Worm (Caenorhabditis elegans): ENCODE results near the gene K02F3.12.

K02F3.12 gene

ce11 chrIII:844577-844976 lies 11.8 kb upstream of the K02F3.12 start:
- no peak for TF ChIP-seq unc-62 (GFP tag; optimal IDR thresholded peaks at IDR 0.05)

- TF ChIP-seq unc-62 (GFP tag; optimal IDR thresholded peaks at IDR 0.05) = no peak
Measured at ce11 chrIII:845485-845884, 10.9 kb upstream of the K02F3.12 start, which contains the start of gene K02F3.2. TSS of gene K02F3.2 (plus strand) at chrIII:845841.

DNA sequence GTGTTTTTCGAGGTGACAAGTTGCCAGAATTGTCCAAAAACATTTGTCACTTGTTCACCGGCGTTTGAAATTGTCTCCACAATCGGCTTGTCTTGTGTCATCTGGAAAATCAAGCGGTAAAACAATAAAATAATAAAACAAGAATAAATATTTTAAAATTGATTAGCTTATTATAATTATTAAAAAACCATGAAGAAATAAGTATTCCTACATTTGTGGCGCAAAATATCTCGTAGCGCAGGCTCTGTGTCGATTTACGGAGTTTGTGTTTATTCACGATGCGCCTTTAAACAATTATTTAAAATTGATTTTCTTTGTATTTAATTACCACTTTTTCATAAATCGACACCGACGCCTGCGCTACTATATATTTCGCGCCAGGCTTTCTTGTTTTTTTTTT lies 4.1 kb upstream of the K02F3.12 start, which contains the start of gene moma-1:
Gene moma-1 (minus strand): TSS at position 101 of the 400 bp plus-strand sequence.
- TF ChIP-seq unc-62 (GFP tag; optimal IDR thresholded peaks at IDR 0.05) = no peak

ce11 chrIII:853414-853813 lies 2.9 kb upstream of the K02F3.12 start:
- TF ChIP-seq unc-62 (GFP tag; optimal IDR thresholded peaks at IDR 0.05) = no peak

DNA sequence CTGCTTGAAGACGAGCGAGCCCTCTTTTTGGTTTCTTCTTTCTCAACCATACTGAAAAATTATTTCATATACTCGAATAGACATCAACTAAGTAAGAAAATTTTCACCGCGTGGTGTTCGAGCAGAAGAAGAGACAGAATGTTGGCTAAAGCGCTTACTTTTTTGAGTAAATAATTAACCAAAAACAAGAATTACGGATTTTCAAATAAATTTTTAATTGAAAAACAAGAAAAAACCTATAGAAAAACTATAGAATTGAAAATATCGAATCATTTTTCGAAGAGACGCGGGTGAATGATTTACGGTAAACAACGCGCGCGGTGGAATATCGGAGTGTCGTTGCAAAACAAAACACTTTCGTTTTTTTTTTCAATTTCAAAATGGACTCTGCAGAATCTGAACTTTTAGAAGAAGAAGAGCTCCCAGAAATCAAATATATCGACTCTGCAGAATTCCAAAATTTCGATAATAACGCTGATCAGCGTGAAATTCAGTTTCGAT lies 2.5 kb upstream of the K02F3.12 start, which contains the start of the genes rnp-5 and tag-51:
Gene rnp-5 (minus strand): TSS at position 51 of the 501 bp plus-strand sequence.
Gene tag-51 (plus strand): TSS at position 363 of the 501 bp plus-strand sequence.
- no peak for TF ChIP-seq unc-62 (GFP tag; optimal IDR thresholded peaks at IDR 0.05)

DNA sequence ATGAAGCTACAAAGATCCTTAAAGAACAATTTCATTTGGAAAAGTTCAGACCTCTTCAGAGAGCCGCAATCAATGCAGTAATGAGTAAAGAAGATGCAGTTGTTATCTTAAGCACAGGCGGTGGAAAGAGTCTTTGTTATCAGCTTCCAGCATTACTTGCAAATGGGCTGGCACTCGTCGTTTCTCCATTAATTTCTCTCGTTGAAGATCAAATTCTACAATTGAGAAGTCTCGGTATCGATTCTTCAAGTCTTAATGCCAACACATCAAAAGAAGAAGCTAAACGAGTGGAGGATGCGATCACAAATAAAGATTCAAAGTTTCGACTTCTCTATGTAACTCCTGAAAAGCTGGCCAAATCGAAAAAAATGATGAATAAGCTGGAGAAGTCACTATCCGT lies 548 bp downstream of the K02F3.12 start:
- TF ChIP-seq unc-62 (GFP tag; optimal IDR thresholded peaks at IDR 0.05) = no peak

- no peak for TF ChIP-seq unc-62 (GFP tag; optimal IDR thresholded peaks at IDR 0.05)
Measured at ce11 chrIII:859898-860297, 3.5 kb downstream of the K02F3.12 start, which contains the start of gene exos-4.2. TSS of gene exos-4.2 (plus strand) at chrIII:860198.

DNA sequence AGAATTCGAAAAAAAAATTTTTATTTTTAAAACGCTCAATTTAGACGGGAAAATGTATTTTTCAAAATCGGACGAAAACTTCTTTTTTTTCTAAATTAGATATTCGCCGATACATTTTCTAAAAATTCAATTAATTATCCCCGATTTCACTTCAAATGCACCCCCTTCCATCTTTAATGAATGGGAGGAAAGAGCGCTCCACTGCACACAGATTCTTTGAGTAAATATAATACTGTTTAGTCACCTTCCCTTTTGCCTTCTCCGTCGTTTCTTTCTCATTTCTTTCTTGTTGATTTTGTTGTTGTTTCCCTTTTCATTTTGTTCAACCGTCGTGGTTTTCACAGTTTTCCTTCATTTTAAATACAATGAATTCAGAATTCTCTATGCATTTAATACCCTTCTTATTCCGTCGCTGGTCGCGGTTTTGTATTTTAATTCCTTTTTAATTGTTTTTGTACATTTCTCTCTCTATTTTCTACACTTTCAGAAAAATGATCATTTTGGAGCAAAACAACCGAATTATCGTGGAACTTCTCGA lies 5.5 kb downstream of the K02F3.12 start, which contains the start of gene arx-4:
Gene arx-4 (plus strand): TSS at position 488 of the 538 bp plus-strand sequence.
- TF ChIP-seq unc-62 (GFP tag; optimal IDR thresholded peaks at IDR 0.05) = no peak

ce11 chrIII:868866-869265 lies 12.5 kb downstream of the K02F3.12 start:
- no peak for TF ChIP-seq unc-62 (GFP tag; optimal IDR thresholded peaks at IDR 0.05)

DNA sequence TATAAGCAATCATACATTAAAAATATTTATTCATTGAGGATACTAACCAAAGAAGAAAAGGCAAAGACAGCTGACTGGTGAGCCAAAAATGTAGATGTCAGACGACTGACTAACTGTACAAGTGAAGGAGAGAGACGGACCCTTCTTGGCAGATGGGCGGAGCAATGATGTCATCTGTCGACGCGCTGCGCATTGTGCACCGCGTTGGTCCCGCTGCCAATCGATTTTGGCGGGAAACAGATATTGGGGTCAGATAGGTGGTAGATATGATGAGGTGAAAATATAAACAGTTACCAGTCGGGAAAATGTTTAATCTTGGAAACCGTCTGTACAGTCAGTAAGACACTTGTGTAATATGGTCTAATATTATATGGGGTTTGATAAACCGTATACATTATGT lies 13.5 kb downstream of the K02F3.12 start, which contains the start of gene T24C4.2:
Gene T24C4.2 (minus strand): TSS at position 101 of the 400 bp plus-strand sequence.
- TF ChIP-seq unc-62 (GFP tag; optimal IDR thresholded peaks at IDR 0.05) = no peak

DNA sequence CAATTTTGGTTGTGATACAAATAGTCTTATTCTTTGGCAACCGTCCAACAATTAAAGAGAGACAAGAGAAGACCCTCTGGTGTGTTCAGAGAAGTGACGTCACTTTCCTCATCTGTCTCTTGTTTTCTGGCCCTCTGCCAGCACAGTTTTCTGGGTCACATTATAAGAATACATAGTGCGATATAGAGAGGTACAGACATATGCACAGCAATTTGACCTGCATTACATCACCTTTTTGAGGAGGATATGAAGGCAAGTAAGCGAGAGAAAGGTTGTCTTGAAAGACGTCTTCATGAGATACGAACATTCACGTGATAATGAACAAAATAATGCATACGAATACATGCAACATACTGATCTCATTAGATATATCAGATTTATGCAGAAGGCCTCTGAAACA lies 14.2 kb downstream of the K02F3.12 start:
- TF ChIP-seq unc-62 (GFP tag; optimal IDR thresholded peaks at IDR 0.05) = no peak

ce11 chrIII:872373-872772 lies 16.0 kb downstream of the K02F3.12 start, which contains the start of the genes T24C4.3 and clc-20:
TSS of gene T24C4.3 (minus strand) at chrIII:872473.
TSS of gene clc-20 (plus strand) at chrIII:872583.
- no peak for TF ChIP-seq unc-62 (GFP tag; optimal IDR thresholded peaks at IDR 0.05)

- TF ChIP-seq unc-62 (GFP tag; optimal IDR thresholded peaks at IDR 0.05) = no peak
Measured at ce11 chrIII:873432-873831, 17.1 kb downstream of the K02F3.12 start, which contains the start of gene clc-19. TSS of gene clc-19 (minus strand) at chrIII:873566.

DNA sequence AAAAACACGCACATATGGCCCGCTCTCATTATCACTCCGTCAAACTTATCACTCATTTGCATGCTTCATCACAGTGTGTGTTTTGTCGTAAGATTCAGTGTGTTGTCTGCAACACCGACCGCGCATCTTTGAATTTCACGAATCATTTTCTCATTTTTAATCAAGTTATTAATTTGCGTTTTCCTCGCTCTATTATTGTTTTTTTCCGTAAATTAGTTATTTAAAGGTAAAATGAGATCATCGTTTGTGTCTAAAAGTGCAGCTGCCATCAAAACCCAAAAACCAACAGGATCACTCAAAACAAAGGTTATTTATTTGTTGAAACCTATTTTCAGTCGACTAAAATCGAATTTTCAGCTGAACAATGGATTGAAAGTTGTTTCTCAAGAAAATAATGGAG lies 23.3 kb downstream of the K02F3.12 start, which contains the start of the genes T24C4.5 and ucr-2.3:
Gene T24C4.5 (minus strand): TSS at position 101 of the 400 bp plus-strand sequence.
Gene ucr-2.3 (plus strand): TSS at position 227 of the 400 bp plus-strand sequence.
- TF ChIP-seq unc-62 (GFP tag; optimal IDR thresholded peaks at IDR 0.05) = no peak

DNA sequence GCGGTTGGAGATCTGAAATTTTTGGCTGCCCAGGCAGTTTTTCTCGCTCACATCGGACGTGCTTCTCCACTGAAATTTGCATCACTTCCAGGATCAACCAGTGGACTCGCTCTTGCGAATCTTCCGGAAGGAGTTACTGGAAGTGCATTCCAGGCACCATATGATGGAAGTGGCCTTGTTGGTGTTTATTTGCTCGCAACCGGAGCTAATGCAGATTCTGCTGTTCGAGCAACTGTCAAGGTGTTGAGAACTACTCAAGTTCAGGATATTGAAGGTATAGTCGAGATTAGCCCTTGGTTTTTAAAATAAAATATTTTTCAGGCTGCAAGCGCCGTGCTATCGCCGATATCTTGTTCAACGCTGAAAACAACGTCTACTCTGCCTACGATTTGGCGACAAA lies 24.5 kb downstream of the K02F3.12 start:
- no peak for TF ChIP-seq unc-62 (GFP tag; optimal IDR thresholded peaks at IDR 0.05)

- no peak for TF ChIP-seq unc-62 (GFP tag; optimal IDR thresholded peaks at IDR 0.05)
Measured at ce11 chrIII:881460-881859, 25.1 kb downstream of the K02F3.12 start.

- TF ChIP-seq unc-62 (GFP tag; optimal IDR thresholded peaks at IDR 0.05) = no peak
Measured at ce11 chrIII:883595-883994, 27.2 kb downstream of the K02F3.12 start.
